Worm (Caenorhabditis elegans): ENCODE results near the gene C06G4.4.

C06G4.4 gene

DNA sequence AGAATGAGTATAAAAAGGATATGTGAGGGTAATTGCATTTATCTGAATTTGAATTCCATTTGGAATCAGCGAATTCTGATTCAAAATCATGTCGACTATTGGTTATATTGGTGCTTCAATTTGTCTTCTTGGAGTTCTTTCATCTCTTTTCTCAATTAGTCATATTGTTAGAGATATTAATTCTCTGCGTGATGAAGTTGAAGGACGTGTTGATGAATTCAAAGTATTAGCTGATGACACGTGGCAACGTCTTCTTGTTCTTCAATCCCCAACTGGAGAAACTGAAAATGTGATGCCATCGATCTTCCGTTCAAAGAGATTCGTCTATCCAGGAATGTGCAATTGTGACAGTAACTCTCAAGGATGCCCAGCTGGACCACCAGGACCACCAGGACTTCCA lies 28.8 kb downstream of the C06G4.4 start, which contains the start of gene col-90:
Gene col-90, plus strand, starts transcription at position 37 of the 400 bp plus-strand sequence.
- TF ChIP-seq nhr-77 (tag; optimal IDR thresholded peaks at IDR 0.05) (no peak), blmp-1 (tag; optimal IDR thresholded peaks at IDR 0.05) (peak; percentile 6), grh-1 (GFP tag; IDR thresholded peaks at IDR 0.05) (no peak), isw-1 (GFP tag; IDR thresholded peaks at IDR 0.05) (no peak), nhr-28 (tag; optimal IDR thresholded peaks at IDR 0.05) (no peak), nhr-19 (GFP tag; conservative IDR thresholded peaks at IDR 0.05) (no peak), ama-1 (optimal IDR thresholded peaks at IDR 0.05) (peak; percentile 70)

DNA sequence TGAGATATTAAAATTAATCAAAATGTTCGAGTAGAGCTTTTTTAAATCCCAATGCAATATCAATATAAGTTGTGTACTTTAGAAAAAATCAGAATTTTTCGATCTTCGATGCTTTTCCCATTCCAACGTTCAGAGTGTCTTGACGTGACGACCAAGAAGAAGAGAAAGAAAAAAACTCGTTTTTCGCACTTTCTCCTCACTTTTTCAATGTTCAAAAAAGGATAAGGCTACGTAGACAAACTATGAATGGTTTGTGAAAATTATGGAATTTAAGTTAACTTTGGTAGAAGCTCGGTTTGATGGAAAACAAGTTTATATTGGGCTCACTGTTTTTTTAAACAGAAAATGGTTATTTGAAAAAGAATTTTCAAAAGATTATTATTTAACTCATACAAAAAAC lies 29.9 kb downstream of the C06G4.4 start:
- TF ChIP-seq efl-1 (optimal IDR thresholded peaks at IDR 0.05) (no peak), efl-1 (GFP tag; optimal IDR thresholded peaks at IDR 0.05 in 1 of 2) (peak in 1 of 2 experiments; percentile 56), blmp-1 (tag; optimal IDR thresholded peaks at IDR 0.05) (peak; percentile 54), aly-2 (tag; optimal IDR thresholded peaks at IDR 0.05) (no peak)

DNA sequence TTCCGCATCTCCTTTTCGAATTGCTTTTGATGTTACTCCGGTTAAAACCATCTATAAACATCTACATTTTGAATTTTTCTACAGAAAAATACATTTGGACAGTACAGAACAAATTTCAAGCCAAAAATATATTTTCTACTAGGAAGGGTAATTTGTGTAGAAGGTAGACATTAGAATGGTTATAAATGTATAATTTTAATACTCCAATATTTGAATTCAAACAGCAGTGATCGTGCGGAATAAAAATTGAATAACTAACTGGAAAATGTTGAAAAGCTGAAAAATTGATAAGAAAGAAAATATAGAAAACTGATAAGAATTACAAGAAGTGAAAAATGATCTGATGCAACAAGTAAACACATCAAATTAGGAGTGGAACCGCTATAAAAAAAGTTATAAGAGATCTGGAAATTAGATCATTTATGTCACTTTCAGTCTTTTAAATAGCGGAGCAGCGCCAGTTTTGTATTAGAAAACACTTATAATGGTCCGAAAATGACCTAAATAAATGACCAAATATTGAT lies 30.6 kb downstream of the C06G4.4 start, which contains the start of gene gsto-1:
Gene gsto-1, minus strand, starts transcription at position 51 of the 524 bp plus-strand sequence.
- TF ChIP-seq fkh-10 (GFP tag; optimal IDR thresholded peaks at IDR 0.05), result no peak
- TF ChIP-seq sup-37 (GFP tag; optimal IDR thresholded peaks at IDR 0.05), result no peak
- no peak for TF ChIP-seq alr-1 (tag; optimal IDR thresholded peaks at IDR 0.05; ENCODE audit: borderline replicate concordance)
- TF ChIP-seq ets-5 (GFP tag; IDR thresholded peaks at IDR 0.05), result no peak
- TF ChIP-seq Y116A8C.19 (tag; optimal IDR thresholded peaks at IDR 0.05; ENCODE audit: borderline replicate concordance), result no peak
- TF ChIP-seq unc-62 (GFP tag; optimal IDR thresholded peaks at IDR 0.05), result no peak
- no peak for TF ChIP-seq fkh-8 (tag; optimal IDR thresholded peaks at IDR 0.05)
- no peak for TF ChIP-seq fos-1 (tag; optimal IDR thresholded peaks at IDR 0.05)
- TF ChIP-seq efl-3 (GFP tag; optimal IDR thresholded peaks at IDR 0.05), result no peak
- TF ChIP-seq swsn-7 (tag; optimal IDR thresholded peaks at IDR 0.05), result no peak
- no peak for TF ChIP-seq nhr-12 (tag; optimal IDR thresholded peaks at IDR 0.05)
- TF ChIP-seq nhr-28 (tag; optimal IDR thresholded peaks at IDR 0.05), result no peak
- TF ChIP-seq sptf-1 (tag; optimal IDR thresholded peaks at IDR 0.05), result no peak
- no peak for TF ChIP-seq nhr-237 (tag; optimal IDR thresholded peaks at IDR 0.05)
- TF ChIP-seq ama-1 (optimal IDR thresholded peaks at IDR 0.05), result no peak

DNA sequence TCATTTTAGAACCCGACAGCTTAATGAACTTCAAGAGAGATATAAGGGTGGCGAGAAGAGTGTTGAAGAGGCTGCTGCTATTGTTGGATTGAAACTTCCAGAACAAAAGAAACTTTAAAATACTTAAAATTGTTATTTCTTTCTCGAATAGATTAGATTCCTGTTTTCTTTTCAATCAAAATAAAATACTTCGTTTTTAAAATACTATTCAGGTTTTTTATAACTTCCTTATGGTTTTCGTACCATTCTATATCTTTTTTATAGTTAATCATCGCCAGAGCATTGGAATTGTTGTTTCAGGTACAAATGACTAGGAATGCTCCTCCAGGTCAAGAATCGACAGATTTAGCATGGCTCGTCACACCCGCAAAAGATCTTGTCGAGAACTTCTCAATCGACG lies 36.2 kb downstream of the C06G4.4 start, which contains the start of gene kle-2:
Gene kle-2, plus strand, starts transcription at position 301 of the 400 bp plus-strand sequence.
- TF ChIP-seq mep-1 (tag; optimal IDR thresholded peaks at IDR 0.05), result no peak
- TF ChIP-seq ceh-82 (tag; optimal IDR thresholded peaks at IDR 0.05), result no peak
- no peak for TF ChIP-seq tbx-2 (tag; optimal IDR thresholded peaks at IDR 0.05)

DNA sequence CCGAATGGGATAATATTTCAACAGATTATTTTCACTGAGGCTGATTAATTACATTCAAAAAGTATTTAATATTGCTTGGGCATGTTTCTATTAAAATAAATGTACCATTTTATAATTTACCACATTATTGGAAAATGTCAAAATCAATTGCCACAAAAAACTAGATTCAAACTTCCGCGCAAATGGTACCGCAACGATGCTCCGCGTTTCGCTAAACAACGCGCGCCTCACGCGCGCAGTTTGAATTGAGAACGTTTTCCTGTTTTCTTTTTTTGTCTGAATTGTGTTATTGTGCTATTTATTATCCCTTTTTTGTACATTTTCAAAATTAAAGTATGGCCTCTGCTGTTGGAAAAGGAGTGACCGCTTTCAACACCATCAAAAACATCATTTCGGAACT lies 36.8 kb downstream of the C06G4.4 start, which contains the start of gene C29E4.12:
Gene C29E4.12, plus strand, starts transcription at position 333 of the 400 bp plus-strand sequence.
- TF ChIP-seq lin-39 (tag; optimal IDR thresholded peaks at IDR 0.05) (peak; percentile 41), fos-1 (tag; optimal IDR thresholded peaks at IDR 0.05) (peak; percentile 7), ceh-90 (tag; optimal IDR thresholded peaks at IDR 0.05) (peak; percentile 34), unc-30 (tag; optimal IDR thresholded peaks at IDR 0.05) (no peak), zip-4 (GFP tag; optimal IDR thresholded peaks at IDR 0.05) (peak; percentile 25), nhr-90 (tag; optimal IDR thresholded peaks at IDR 0.05; ENCODE audit: poor library complexity) (peak; percentile 70), elt-3 (tag; optimal IDR thresholded peaks at IDR 0.05) (peak in 2 of 6 experiments; percentile 4 to 64), lir-3 (tag; optimal IDR thresholded peaks at IDR 0.05; ENCODE audit: poor library complexity) (peak; percentile 61), egl-27 (tag; optimal IDR thresholded peaks at IDR 0.05) (no peak), hlh-17 (GFP tag; optimal IDR thresholded peaks at IDR 0.05; ENCODE audit: borderline replicate concordance) (no peak), mdl-1 (tag; optimal IDR thresholded peaks at IDR 0.05) (peak in 1 of 2 experiments; percentile 66), ets-5 (GFP tag; IDR thresholded peaks at IDR 0.05) (no peak), rnt-1 (tag; optimal IDR thresholded peaks at IDR 0.05) (peak; percentile 87), sptf-1 (tag; optimal IDR thresholded peaks at IDR 0.05) (no peak), nhr-47 (tag; optimal IDR thresholded peaks at IDR 0.05) (peak; percentile 84), hlh-4 (tag; optimal IDR thresholded peaks at IDR 0.05) (no peak), nhr-19 (GFP tag; conservative IDR thresholded peaks at IDR 0.05) (peak; percentile 79), nhr-71 (tag; optimal IDR thresholded peaks at IDR 0.05) (peak; percentile 82), unc-130 (tag; optimal IDR thresholded peaks at IDR 0.05) (peak; percentile 40), grh-1 (GFP tag; IDR thresholded peaks at IDR 0.05) (peak; percentile 69), tbx-2 (tag; optimal IDR thresholded peaks at IDR 0.05) (peak; percentile 77), nhr-84 (tag; optimal IDR thresholded peaks at IDR 0.05) (no peak), ceh-63 (GFP tag; optimal IDR thresholded peaks at IDR 0.05) (no peak), blmp-1 (tag; optimal IDR thresholded peaks at IDR 0.05) (peak; percentile 51), pag-3 (tag; optimal IDR thresholded peaks at IDR 0.05; ENCODE audit: borderline replicate concordance, insufficient read depth) (no peak), nhr-12 (tag; optimal IDR thresholded peaks at IDR 0.05) (no peak)

Data from whole organism, L1 larva.